Fruit fly (Drosophila melanogaster) whole organism, embryonic: ENCODE results near the gene dome.

ENCODE experiments used
- Adf1 ChIP-seq: fragments of 200-800 bp; sonication (Bioruptor generic); IDR thresholded peaks from 2 replicates; pipeline ENCODE4 v1.3.6; 2022; ENCODE audit warnings: missing biosample characterization, missing genetic modification characterization
- Aef1 ChIP-seq: fragments of 200-800 bp; sonication (Bioruptor generic); IDR thresholded peaks from 3 replicates; pipeline ENCODE4 v1.3.6; 2022; ENCODE audit warnings: missing biosample characterization, missing genetic modification characterization
- Awh ChIP-seq: fragments of 200-800 bp; sonication (Bioruptor generic); IDR thresholded peaks from 2 replicates; pipeline ENCODE4, ENCODE4 v1.3.6; 2022; ENCODE audit warnings: missing biosample characterization, missing genetic modification characterization
- B-H1 ChIP-seq: fragments of 200-800 bp; sonication (Bioruptor generic); IDR thresholded peaks from 3 replicates; pipeline ENCODE4 v1.3.6; 2022; ENCODE audit warnings: missing biosample characterization, missing genetic modification characterization
- Bdp1 ChIP-seq: fragments of 200-800 bp; sonication (Bioruptor generic); optimal IDR thresholded peaks from 3 replicates; lab custom pipeline; 2016; ENCODE audit warnings: missing biosample characterization, missing genetic modification characterization
- CG1024 ChIP-seq: fragments of 200-800 bp; sonication (Bioruptor generic); IDR thresholded peaks from 2 replicates; pipeline ENCODE4 v1.3.6; 2022; ENCODE audit warnings: missing biosample characterization, missing genetic modification characterization
- CG10274 ChIP-seq: fragments of 200-800 bp; sonication (Bioruptor generic); optimal IDR thresholded peaks from 3 replicates; lab custom pipeline; 2017; ENCODE audit warnings: missing biosample characterization, mild to moderate bottlenecking, missing genetic modification characterization
- CG15514 ChIP-seq: fragments of 200-800 bp; sonication (Bioruptor generic); optimal IDR thresholded peaks from 3 replicates; lab custom pipeline; 2017; ENCODE audit warnings: missing biosample characterization, missing genetic modification characterization, mild to moderate bottlenecking, moderate library complexity, missing genetic modification reagents
- CG16815 ChIP-seq: fragments of 200-800 bp; sonication (Bioruptor generic); optimal IDR thresholded peaks from 3 replicates; lab custom pipeline; 2017; ENCODE audit warnings: missing biosample characterization, mild to moderate bottlenecking, missing genetic modification characterization
- CG17328 ChIP-seq: fragments of 200-800 bp; sonication (Bioruptor generic); IDR thresholded peaks from 2 replicates; pipeline ENCODE4 v1.3.6; 2022; ENCODE audit warnings: missing biosample characterization, missing genetic modification characterization
- CG17612 ChIP-seq: fragments of 200-800 bp; sonication (Bioruptor generic); IDR thresholded peaks from 2 replicates; pipeline ENCODE4 v1.3.6; 2022; ENCODE audit warnings: missing biosample characterization, missing genetic modification characterization
- CG1832 ChIP-seq: fragments of 200-800 bp; sonication (Bioruptor generic); optimal IDR thresholded peaks from 2 replicates; lab custom pipeline; 2017; ENCODE audit warnings: missing biosample characterization, mild to moderate bottlenecking, missing genetic modification characterization, inconsistent platforms
- CG33213 ChIP-seq: fragments of 200-800 bp; sonication (Bioruptor generic); optimal IDR thresholded peaks from 3 replicates; lab custom pipeline; 2016; ENCODE audit warnings: missing biosample characterization, missing genetic modification characterization
- CG34224 ChIP-seq: fragments of 200-800 bp; sonication (Bioruptor generic); IDR thresholded peaks from 3 replicates; pipeline ENCODE4 v1.3.6; 2022; ENCODE audit warnings: missing biosample characterization, missing genetic modification characterization; ENCODE audit not compliant: partially characterized antibody
- CG4730 ChIP-seq: fragments of 200-800 bp; sonication (Bioruptor generic); IDR thresholded peaks from 2 replicates; pipeline ENCODE4 v1.3.6; 2022; ENCODE audit warnings: missing biosample characterization, missing genetic modification characterization
- CG6683 ChIP-seq: fragments of 200-800 bp; sonication (Bioruptor generic); optimal IDR thresholded peaks from 2 replicates; lab custom pipeline; 2017; ENCODE audit warnings: missing biosample characterization, mild to moderate bottlenecking, missing genetic modification characterization, missing genetic modification reagents
- CG6765 ChIP-seq: fragments of 200-800 bp; sonication (Bioruptor generic); optimal IDR thresholded peaks from 3 replicates; lab custom pipeline; 2017; ENCODE audit warnings: missing biosample characterization, mild to moderate bottlenecking, missing genetic modification characterization
- CG6813 ChIP-seq: fragments of 200-800 bp; sonication (Bioruptor generic); optimal IDR thresholded peaks from 2 replicates; lab custom pipeline; 2017; ENCODE audit warnings: missing biosample characterization, missing genetic modification characterization, mild to moderate bottlenecking, moderate library complexity, missing genetic modification reagents
- CG7271 ChIP-seq: fragments of 200-800 bp; sonication (Bioruptor generic); optimal IDR thresholded peaks from 2 replicates; lab custom pipeline; 2018; ENCODE audit warnings: missing biosample characterization, mild to moderate bottlenecking, missing genetic modification characterization, moderate library complexity
- CG7839 ChIP-seq: fragments of 200-800 bp; sonication (Bioruptor generic); optimal IDR thresholded peaks from 3 replicates; lab custom pipeline; 2018; ENCODE audit warnings: missing biosample characterization, mild to moderate bottlenecking, missing genetic modification characterization, moderate library complexity
- CG9609 ChIP-seq: fragments of 200-800 bp; sonication (Bioruptor generic); optimal IDR thresholded peaks from 3 replicates; lab custom pipeline; 2016; ENCODE audit warnings: missing biosample characterization, missing genetic modification characterization
- Dek ChIP-seq: fragments of 200-800 bp; sonication (Bioruptor generic); optimal IDR thresholded peaks from 3 replicates; lab custom pipeline; 2019; ENCODE audit warnings: missing biosample characterization, mild to moderate bottlenecking, missing genetic modification characterization, moderate library complexity
- Fer3 ChIP-seq: fragments of 200-800 bp; sonication (Bioruptor generic); optimal IDR thresholded peaks from 2 replicates; lab custom pipeline; 2018; ENCODE audit warnings: missing biosample characterization, mild to moderate bottlenecking, missing genetic modification characterization, moderate library complexity
- GATAe ChIP-seq: fragments of 200-800 bp; sonication (Bioruptor generic); conservative IDR thresholded peaks from 2 replicates; pipeline ENCODE4 v1.3.6; 2022; ENCODE audit warnings: missing biosample characterization, missing genetic modification characterization
- HLH3B ChIP-seq: fragments of 200-800 bp; sonication (Bioruptor generic); IDR thresholded peaks from 2 replicates; pipeline ENCODE4 v1.3.6; 2022; ENCODE audit warnings: missing biosample characterization, missing genetic modification characterization
- Hmr ChIP-seq: fragments of 200-800 bp; sonication (Bioruptor generic); optimal IDR thresholded peaks from 3 replicates; lab custom pipeline; 2017; ENCODE audit warnings: mild to moderate bottlenecking, missing biosample characterization, missing genetic modification reagents, missing genetic modification characterization
- Jarid2 ChIP-seq: fragments of 200-800 bp; sonication (Bioruptor generic); optimal IDR thresholded peaks from 3 replicates; lab custom pipeline; 2017; ENCODE audit warnings: mild to moderate bottlenecking, missing biosample characterization, missing genetic modification reagents, missing genetic modification characterization
- MESR4 ChIP-seq: fragments of 200-800 bp; sonication (Bioruptor generic); optimal IDR thresholded peaks from 2 replicates; lab custom pipeline; 2018; ENCODE audit warnings: missing biosample characterization, mild to moderate bottlenecking, missing genetic modification characterization, moderate library complexity
- MTF-1 ChIP-seq: fragments of 200-800 bp; sonication (Bioruptor generic); optimal IDR thresholded peaks from 2 replicates; lab custom pipeline; 2018; ENCODE audit warnings: missing biosample characterization, mild to moderate bottlenecking, missing genetic modification characterization, borderline replicate concordance
- Med ChIP-seq: fragments of 200-800 bp; sonication (Bioruptor generic); peaks from one replicate; lab custom pipeline; 2016; ENCODE audit warnings: missing biosample characterization, missing genetic modification characterization, mild to moderate bottlenecking, inconsistent platforms, moderate library complexity
- Myb ChIP-seq: fragments of 200-800 bp; sonication (Bioruptor generic); optimal IDR thresholded peaks from 2 replicates; lab custom pipeline; 2016; ENCODE audit warnings: missing biosample characterization, missing genetic modification characterization
- NC2β ChIP-seq: fragments of 200-800 bp; sonication (Bioruptor generic); optimal IDR thresholded peaks from 2 replicates; lab custom pipeline; 2016; ENCODE audit warnings: missing biosample characterization, missing genetic modification characterization
- Xbp1 ChIP-seq: fragments of 200-800 bp; sonication (Bioruptor generic); optimal IDR thresholded peaks from 3 replicates; lab custom pipeline; 2016; ENCODE audit warnings: missing biosample characterization, mild to moderate bottlenecking, missing genetic modification characterization
- chif ChIP-seq, 2 experiments: fragments of 200-800 bp; sonication (Bioruptor generic); optimal IDR thresholded peaks; 3 replicates each; lab custom pipeline; 2016; ENCODE audit warnings: missing biosample characterization in 2 of 2, missing genetic modification characterization in 2 of 2
- chn ChIP-seq: fragments of 200-800 bp; sonication (Bioruptor generic); optimal IDR thresholded peaks from 2 replicates; lab custom pipeline; 2016; ENCODE audit warnings: missing biosample characterization, missing genetic modification characterization
- dmrt11E ChIP-seq: fragments of 200-800 bp; sonication (Bioruptor generic); optimal IDR thresholded peaks from 3 replicates; lab custom pipeline; 2018; ENCODE audit warnings: missing biosample characterization, mild to moderate bottlenecking, missing genetic modification characterization, moderate library complexity
- en ChIP-seq: fragments of 200-800 bp; sonication (Bioruptor generic); optimal IDR thresholded peaks from 2 replicates; lab custom pipeline; 2016; ENCODE audit warnings: missing biosample characterization, missing genetic modification characterization
- gce ChIP-seq: fragments of 200-800 bp; sonication (Bioruptor generic); IDR thresholded peaks from 3 replicates; pipeline ENCODE4 v1.3.6; 2022; ENCODE audit warnings: missing biosample characterization, missing genetic modification characterization
- ham ChIP-seq: fragments of 200-800 bp; sonication (Bioruptor generic); IDR thresholded peaks from 2 replicates; pipeline ENCODE4 v1.3.6; 2022; ENCODE audit warnings: missing biosample characterization, missing genetic modification characterization
- inv ChIP-seq: fragments of 200-800 bp; sonication (Bioruptor generic); IDR thresholded peaks from 2 replicates; pipeline ENCODE4 v1.3.6; 2022; ENCODE audit warnings: missing biosample characterization, missing genetic modification characterization; ENCODE audit not compliant: partially characterized antibody
- kah ChIP-seq: fragments of 200-800 bp; sonication (Bioruptor generic); optimal IDR thresholded peaks from 2 replicates; lab custom pipeline; 2018; ENCODE audit warnings: missing biosample characterization, mild to moderate bottlenecking, missing genetic modification characterization
- mam ChIP-seq: fragments of 200-800 bp; sonication (Bioruptor generic); optimal IDR thresholded peaks from 3 replicates; lab custom pipeline; 2016; ENCODE audit warnings: missing biosample characterization, missing genetic modification characterization
- mirr ChIP-seq: fragments of 200-800 bp; sonication (Bioruptor generic); optimal IDR thresholded peaks from 3 replicates; lab custom pipeline; 2018; ENCODE audit warnings: missing biosample characterization, mild to moderate bottlenecking, missing genetic modification characterization
- otp ChIP-seq: fragments of 200-800 bp; sonication (Bioruptor generic); IDR thresholded peaks from 3 replicates; pipeline ENCODE4, ENCODE4 v1.3.6; 2022; ENCODE audit warnings: missing biosample characterization, missing genetic modification characterization
- p53 ChIP-seq: fragments of 200-800 bp; sonication (Bioruptor generic); optimal IDR thresholded peaks from 2 replicates; lab custom pipeline; 2016; ENCODE audit warnings: missing biosample characterization, missing genetic modification characterization
- sim ChIP-seq: fragments of 200-800 bp; sonication (Bioruptor generic); IDR thresholded peaks from 2 replicates; pipeline ENCODE4 v1.3.6; 2022; ENCODE audit warnings: missing biosample characterization, missing genetic modification characterization
- slou ChIP-seq: fragments of 200-800 bp; sonication (Bioruptor generic); optimal IDR thresholded peaks from 3 replicates; lab custom pipeline; 2016; ENCODE audit warnings: missing biosample characterization, missing genetic modification characterization
- twi ChIP-seq: fragments of 200-800 bp; optimal IDR thresholded peaks from 2 replicates; lab custom pipeline; 2019; ENCODE audit warnings: missing biosample characterization, mild to moderate bottlenecking, missing genetic modification characterization, moderate library complexity
- unpg ChIP-seq: fragments of 200-800 bp; sonication (Bioruptor generic); optimal IDR thresholded peaks from 3 replicates; lab custom pipeline; 2018; ENCODE audit warnings: missing biosample characterization, mild to moderate bottlenecking, missing genetic modification characterization, moderate library complexity

dome gene

dm6 chrX:19651757-19652419, 31.4 kb downstream of the dome start, which contains the start of the genes Ranbp21 and Elys (continued):
- peak; percentile 52 for TF ChIP-seq chif (GFP tag; optimal IDR thresholded peaks at IDR 0.05; lab: Kevin White, UChicago)
- no peak for TF ChIP-seq en (GFP tag; lab: Kevin White, UChicago)
- TF ChIP-seq CG33213, result no peak
- no peak for TF ChIP-seq otp (GFP tag; lab: Robert Waterston, UW)
- TF ChIP-seq MESR4 (GFP tag; lab: Kevin White, UChicago), result peak; percentile 34
- TF ChIP-seq NC2β, result peak; percentile 29
- TF ChIP-seq slou (GFP tag; lab: Kevin White, UChicago), result no peak
- peak; percentile 13 for TF ChIP-seq CG15514 (GFP tag; lab: Kevin White, UChicago)
- TF ChIP-seq CG9609 (GFP tag; lab: Kevin White, UChicago), result peak; percentile 71
- peak; percentile 34; the same call in 1 of the 2 replicates for TF ChIP-seq CG4730 (GFP tag; lab: Robert Waterston, UW)
- no peak for TF ChIP-seq CG6765 (GFP tag; lab: Kevin White, UChicago)
- no peak for TF ChIP-seq Hmr (GFP tag; lab: Kevin White, UChicago)
- no peak for TF ChIP-seq kah
- TF ChIP-seq gce (GFP tag; lab: Robert Waterston, UW), result no peak
- TF ChIP-seq CG10274 (GFP tag; lab: Kevin White, UChicago), result no peak
- no peak for TF ChIP-seq CG6683 (GFP tag; lab: Kevin White, UChicago)
- no peak for TF ChIP-seq CG7271 (tag; lab: Kevin White, UChicago)
- TF ChIP-seq CG16815 (GFP tag; lab: Kevin White, UChicago), result no peak
- peak; percentile 91 for TF ChIP-seq Med (GFP tag; lab: Kevin White, UChicago)
- no peak for TF ChIP-seq CG1832 (GFP tag; lab: Kevin White, UChicago)
- peak; percentile 67 for TF ChIP-seq Xbp1 (GFP tag; lab: Kevin White, UChicago)
- TF ChIP-seq CG17612 (GFP tag; lab: Robert Waterston, UW), result no peak
- TF ChIP-seq unpg (GFP tag; lab: Kevin White, UChicago), result no peak
- TF ChIP-seq CG7839 (tag; lab: Kevin White, UChicago), result no peak
- peak; percentile 3 for TF ChIP-seq Fer3 (tag; lab: Kevin White, UChicago)
- TF ChIP-seq twi, result no peak
- no peak for TF ChIP-seq Dek (tag; lab: Kevin White, UChicago)
- TF ChIP-seq B-H1 (GFP tag; lab: Robert Waterston, UW), result no peak
- TF ChIP-seq chn, result peak; percentile 59
- TF ChIP-seq dmrt11E (tag; lab: Kevin White, UChicago), result peak; percentile 45
- peak; percentile 55 for TF ChIP-seq Aef1 (GFP tag; lab: Robert Waterston, UW)
- TF ChIP-seq ham (GFP tag; lab: Robert Waterston, UW), result no peak
- peak; percentile 66 for TF ChIP-seq mam (GFP tag; lab: Kevin White, UChicago)
- TF ChIP-seq CG17328 (GFP tag; lab: Robert Waterston, UW), result peak; percentile 33; the same call in 1 of the 2 replicates
- peak; percentile 94 for TF ChIP-seq Myb
- TF ChIP-seq GATAe (GFP tag; lab: Robert Waterston, UW), result no peak
- peak; percentile 41 for TF ChIP-seq Bdp1
- TF ChIP-seq CG1024 (GFP tag; lab: Robert Waterston, UW), result peak; percentile 31; the same call in 1 of the 2 replicates
- TF ChIP-seq MTF-1 (GFP tag; lab: Kevin White, UChicago), result no peak
- TF ChIP-seq p53 (GFP tag; lab: Kevin White, UChicago), result peak; percentile 35
- 0 out of 2 replicates have a peak, but pooled peaks have one; percentile 29 for TF ChIP-seq Awh (GFP tag; lab: Robert Waterston, UW)
- TF ChIP-seq sim (GFP tag; lab: Robert Waterston, UW), result no peak
- TF ChIP-seq inv (GFP tag; lab: Robert Waterston, UW), result peak; percentile 45; the same call in 1 of the 2 replicates
- no peak for TF ChIP-seq Adf1
- TF ChIP-seq mirr (GFP tag; lab: Kevin White, UChicago), result no peak
- TF ChIP-seq CG34224 (GFP tag; lab: Robert Waterston, UW), result no peak; the same call in 2 of the 3 replicates
- TF ChIP-seq HLH3B (GFP tag; lab: Robert Waterston, UW), result peak; percentile 25; the same call in 1 of the 2 replicates
- TF ChIP-seq Jarid2, result no peak
- no peak for TF ChIP-seq CG6813 (GFP tag; lab: Kevin White, UChicago)
